Fruit fly (Drosophila melanogaster) whole organism, pupa: Measurements from ENCODE around the gene Pitslre.

Source experiments
- CG10348 ChIP-seq: fragments of 200-800 bp; sonication (Bioruptor generic); IDR thresholded peaks from 2 replicates; pipeline ENCODE4 v1.3.6; 2022; ENCODE audit warnings: missing biosample characterization, missing genetic modification characterization
- CG12605 ChIP-seq: fragments of 200-800 bp; sonication (Bioruptor generic); IDR thresholded peaks from 2 replicates; pipeline ENCODE4 v1.3.6; 2022; ENCODE audit warnings: missing biosample characterization, missing genetic modification characterization
- CG13204 ChIP-seq: fragments of 200-800 bp; sonication (Bioruptor generic); optimal IDR thresholded peaks from 2 replicates; lab custom pipeline; 2018; ENCODE audit warnings: missing biosample characterization, mild to moderate bottlenecking, missing genetic modification characterization, moderate library complexity
- CG14655 ChIP-seq: fragments of 200-800 bp; sonication (Bioruptor generic); optimal IDR thresholded peaks from 3 replicates; lab custom pipeline; 2017; ENCODE audit warnings: mild to moderate bottlenecking, missing biosample characterization, missing genetic modification reagents, missing genetic modification characterization
- CG15710 ChIP-seq: fragments of 200-800 bp; sonication (Bioruptor generic); optimal IDR thresholded peaks from 2 replicates; lab custom pipeline; 2018; ENCODE audit warnings: missing biosample characterization, mild to moderate bottlenecking, missing genetic modification characterization, moderate library complexity
- CG17806 ChIP-seq: fragments of 200-800 bp; sonication (Bioruptor generic); optimal IDR thresholded peaks from 2 replicates; lab custom pipeline; 2018; ENCODE audit warnings: missing biosample characterization, mild to moderate bottlenecking, missing genetic modification characterization, moderate library complexity
- CG32121 ChIP-seq: fragments of 200-800 bp; sonication (Bioruptor generic); IDR thresholded peaks from 2 replicates; pipeline ENCODE4 v1.3.6; 2022; ENCODE audit warnings: missing biosample characterization, missing genetic modification characterization
- CG34367 ChIP-seq: fragments of 200-800 bp; sonication (Bioruptor generic); optimal IDR thresholded peaks from 2 replicates; lab custom pipeline; 2018; ENCODE audit warnings: missing biosample characterization, mild to moderate bottlenecking, missing genetic modification characterization
- CG4496 ChIP-seq: fragments of 200-800 bp; sonication (Bioruptor generic); IDR thresholded peaks from 3 replicates; pipeline ENCODE4 v1.3.6; 2022; ENCODE audit warnings: missing biosample characterization, missing genetic modification characterization
- CG8159 ChIP-seq: fragments of 200-800 bp; sonication (Bioruptor generic); optimal IDR thresholded peaks from 3 replicates; lab custom pipeline; 2018; ENCODE audit warnings: missing biosample characterization, mild to moderate bottlenecking, missing genetic modification characterization, moderate library complexity
- CG8301 ChIP-seq: fragments of 200-800 bp; sonication (Bioruptor generic); optimal IDR thresholded peaks from 2 replicates; lab custom pipeline; 2018; ENCODE audit warnings: missing biosample characterization, mild to moderate bottlenecking, missing genetic modification characterization
- CG9948 ChIP-seq: fragments of 200-800 bp; sonication (Bioruptor generic); optimal IDR thresholded peaks from 2 replicates; lab custom pipeline; 2018; ENCODE audit warnings: missing biosample characterization, mild to moderate bottlenecking, missing genetic modification characterization, moderate library complexity
- D1 ChIP-seq: fragments of 200-800 bp; sonication (Bioruptor generic); optimal IDR thresholded peaks from 2 replicates; lab custom pipeline; 2018; ENCODE audit warnings: missing biosample characterization, mild to moderate bottlenecking, missing genetic modification characterization, moderate library complexity
- EcR ChIP-seq: fragments of 200-800 bp; sonication (Bioruptor generic); optimal IDR thresholded peaks from 3 replicates; lab custom pipeline; 2019; ENCODE audit warnings: missing biosample characterization, missing genetic modification characterization, mild to moderate bottlenecking, moderate library complexity, missing genetic modification reagents
- Ets98B ChIP-seq: fragments of 200-800 bp; sonication (Bioruptor generic); IDR thresholded peaks from 2 replicates; pipeline ENCODE4 v1.3.6; 2022; ENCODE audit warnings: missing biosample characterization, missing genetic modification characterization
- Pif1A ChIP-seq: fragments of 200-800 bp; sonication (Bioruptor generic); optimal IDR thresholded peaks from 3 replicates; lab custom pipeline; 2016; ENCODE audit warnings: missing biosample characterization, missing genetic modification characterization
- Pif1B ChIP-seq: fragments of 200-800 bp; sonication (Bioruptor generic); optimal IDR thresholded peaks from 3 replicates; lab custom pipeline; 2016; ENCODE audit warnings: missing biosample characterization, missing genetic modification characterization
- Snoo ChIP-seq: fragments of 200-800 bp; sonication (Bioruptor generic); optimal IDR thresholded peaks from 3 replicates; lab custom pipeline; 2017; ENCODE audit warnings: missing biosample characterization, mild to moderate bottlenecking, missing genetic modification characterization, inconsistent platforms
- fd96Ca ChIP-seq: fragments of 200-800 bp; sonication (Bioruptor generic); IDR thresholded peaks from 3 replicates; pipeline ENCODE4 v1.3.6; 2022; ENCODE audit warnings: missing biosample characterization, missing genetic modification characterization
- gl ChIP-seq: fragments of 200-800 bp; sonication (Bioruptor generic); optimal IDR thresholded peaks from 2 replicates; lab custom pipeline; 2018; ENCODE audit warnings: missing biosample characterization, mild to moderate bottlenecking, missing genetic modification characterization
- rn ChIP-seq: fragments of 200-800 bp; sonication (Bioruptor generic); IDR thresholded peaks from 2 replicates; pipeline ENCODE4 v1.3.6; 2022; ENCODE audit warnings: missing biosample characterization, missing genetic modification characterization

Gene Pitslre

DNA sequence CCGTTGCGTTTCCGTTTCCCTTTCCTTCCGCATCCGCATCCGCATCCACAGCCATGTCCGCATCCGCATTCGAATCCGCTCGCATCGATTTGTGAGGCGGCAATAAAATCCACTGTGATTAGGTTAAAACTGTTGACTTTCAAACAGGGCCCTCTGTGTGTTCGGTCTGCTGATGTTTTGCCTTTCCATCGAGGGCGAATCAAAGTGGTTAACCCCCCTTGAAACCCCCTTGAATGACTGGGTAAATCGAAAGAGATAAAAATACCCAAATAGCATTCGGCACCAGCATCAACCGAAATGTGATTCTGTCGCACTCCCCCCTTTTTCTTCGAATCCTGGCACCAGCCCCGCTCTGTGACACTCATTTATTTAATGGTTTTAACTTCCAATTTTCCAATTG lies 18.4 kb upstream of the Pitslre start:
- no peak for TF ChIP-seq CG17806 (tag; lab: Kevin White, UChicago)
- no peak for TF ChIP-seq CG13204 (GFP tag; lab: Kevin White, UChicago)
- TF ChIP-seq CG32121, result no peak
- TF ChIP-seq CG10348 (GFP tag; lab: Robert Waterston, UW), result no peak
- no peak for TF ChIP-seq CG34367 (tag; lab: Kevin White, UChicago)
- no peak for TF ChIP-seq CG8159 (tag; lab: Kevin White, UChicago)
- no peak for TF ChIP-seq Pif1A (GFP tag; lab: Kevin White, UChicago)
- no peak for TF ChIP-seq CG4496
- no peak for TF ChIP-seq CG12605
- TF ChIP-seq D1 (tag; lab: Kevin White, UChicago), result no peak
- no peak for TF ChIP-seq CG14655 (GFP tag; lab: Kevin White, UChicago)
- no peak for TF ChIP-seq CG8301 (tag; lab: Kevin White, UChicago)
- no peak for TF ChIP-seq Ets98B
- TF ChIP-seq, all 21 proteins: peak for 0

dm6 chr3L:20755585-20755984 lies 15.7 kb upstream of the Pitslre start, which contains the start of gene CG33912:
Gene CG33912, minus strand, starts transcription at chr3L:20755685.
- TF ChIP-seq CG34367 (tag; lab: Kevin White, UChicago) (no peak), CG8159 (tag; lab: Kevin White, UChicago) (no peak), CG13204 (GFP tag; lab: Kevin White, UChicago) (no peak), Pif1B (no peak), Ets98B (no peak), Pif1A (GFP tag; lab: Kevin White, UChicago) (no peak), CG8301 (tag; lab: Kevin White, UChicago) (no peak), CG32121 (no peak), Snoo (tag; lab: Kevin White, UChicago) (no peak), rn (GFP tag; lab: Robert Waterston, UW) (no peak), CG10348 (GFP tag; lab: Robert Waterston, UW) (no peak), CG15710 (tag; lab: Kevin White, UChicago) (no peak), EcR (no peak), CG12605 (no peak), CG9948 (tag; lab: Kevin White, UChicago) (no peak), CG4496 (no peak), CG17806 (tag; lab: Kevin White, UChicago) (no peak), fd96Ca (GFP tag; lab: Robert Waterston, UW) (no peak), gl (no peak)

DNA sequence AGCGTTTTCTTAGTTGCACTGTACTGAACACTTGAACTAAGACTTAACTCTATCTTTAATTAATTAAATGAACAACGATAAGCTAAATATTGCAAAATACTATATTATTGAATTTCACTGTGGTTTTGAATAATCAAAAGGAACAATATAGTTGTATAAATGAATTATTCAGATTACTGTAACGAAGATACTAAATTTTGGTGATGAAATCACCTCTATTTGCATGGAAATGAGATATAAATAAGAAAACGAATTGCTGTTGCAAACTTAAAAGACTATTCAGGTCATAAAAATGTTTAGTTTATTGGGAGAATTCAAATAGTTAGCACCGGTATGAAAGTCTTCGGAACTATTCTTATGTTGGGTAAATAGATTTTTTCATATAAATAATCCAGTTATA lies 12.7 kb upstream of the Pitslre start, which contains the start of gene CG43251:
TSS of gene CG43251 (plus strand) at position 301 of the 400 bp plus-strand sequence.
- TF ChIP-seq CG34367 (tag; lab: Kevin White, UChicago), result no peak
- no peak for TF ChIP-seq fd96Ca (GFP tag; lab: Robert Waterston, UW)
- TF ChIP-seq gl, result no peak
- no peak for TF ChIP-seq CG8159 (tag; lab: Kevin White, UChicago)
- no peak for TF ChIP-seq CG9948 (tag; lab: Kevin White, UChicago)
- TF ChIP-seq Snoo (tag; lab: Kevin White, UChicago), result no peak
- no peak for TF ChIP-seq D1 (tag; lab: Kevin White, UChicago)
- no peak for TF ChIP-seq Pif1B
- TF ChIP-seq Ets98B, result no peak
- no peak for TF ChIP-seq EcR
- TF ChIP-seq CG17806 (tag; lab: Kevin White, UChicago), result no peak
- TF ChIP-seq CG15710 (tag; lab: Kevin White, UChicago), result no peak

dm6 chr3L:20761482-20761881 lies 9.8 kb upstream of the Pitslre start:
- TF ChIP-seq gl, result no peak
- no peak for TF ChIP-seq CG9948 (tag; lab: Kevin White, UChicago)
- TF ChIP-seq rn (GFP tag; lab: Robert Waterston, UW), result no peak
- TF ChIP-seq CG13204 (GFP tag; lab: Kevin White, UChicago), result no peak
- TF ChIP-seq D1 (tag; lab: Kevin White, UChicago), result no peak
- TF ChIP-seq Pif1A (GFP tag; lab: Kevin White, UChicago), result no peak
- TF ChIP-seq CG34367 (tag; lab: Kevin White, UChicago), result no peak
- TF ChIP-seq CG15710 (tag; lab: Kevin White, UChicago), result no peak
- no peak for TF ChIP-seq EcR
- TF ChIP-seq CG14655 (GFP tag; lab: Kevin White, UChicago), result no peak
- TF ChIP-seq CG8301 (tag; lab: Kevin White, UChicago), result no peak
- TF ChIP-seq CG17806 (tag; lab: Kevin White, UChicago), result no peak
- TF ChIP-seq CG10348 (GFP tag; lab: Robert Waterston, UW), result no peak

DNA sequence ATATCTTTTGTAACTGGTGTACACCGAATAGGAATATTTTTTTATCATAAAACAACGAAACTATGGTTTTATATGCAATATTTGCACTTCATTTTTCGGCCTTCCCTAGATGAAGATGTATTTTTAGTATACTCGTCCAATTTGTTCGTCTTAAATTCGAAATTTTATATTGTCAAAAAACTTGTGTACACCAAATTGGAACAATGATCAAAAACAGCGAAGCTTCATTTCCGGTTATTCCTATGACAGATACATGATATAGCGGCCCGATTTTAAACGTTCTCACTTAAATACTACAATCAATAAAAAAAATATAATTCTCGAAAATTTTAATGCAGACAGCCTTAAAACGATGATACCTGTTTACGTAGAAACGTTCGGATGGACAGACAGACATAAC lies 4.1 kb upstream of the Pitslre start:
- TF ChIP-seq CG17806 (tag; lab: Kevin White, UChicago) (no peak), CG12605 (no peak), fd96Ca (GFP tag; lab: Robert Waterston, UW) (no peak), EcR (no peak), D1 (tag; lab: Kevin White, UChicago) (no peak), CG10348 (GFP tag; lab: Robert Waterston, UW) (no peak), CG14655 (GFP tag; lab: Kevin White, UChicago) (no peak), Pif1B (no peak), CG15710 (tag; lab: Kevin White, UChicago) (no peak), CG32121 (no peak), rn (GFP tag; lab: Robert Waterston, UW) (no peak), CG8301 (tag; lab: Kevin White, UChicago) (no peak), CG34367 (tag; lab: Kevin White, UChicago) (no peak), Snoo (tag; lab: Kevin White, UChicago) (no peak), gl (no peak), Ets98B (no peak), Pif1A (GFP tag; lab: Kevin White, UChicago) (no peak), CG8159 (tag; lab: Kevin White, UChicago) (no peak)
- TF ChIP-seq, all 21 proteins: peak for 0

DNA sequence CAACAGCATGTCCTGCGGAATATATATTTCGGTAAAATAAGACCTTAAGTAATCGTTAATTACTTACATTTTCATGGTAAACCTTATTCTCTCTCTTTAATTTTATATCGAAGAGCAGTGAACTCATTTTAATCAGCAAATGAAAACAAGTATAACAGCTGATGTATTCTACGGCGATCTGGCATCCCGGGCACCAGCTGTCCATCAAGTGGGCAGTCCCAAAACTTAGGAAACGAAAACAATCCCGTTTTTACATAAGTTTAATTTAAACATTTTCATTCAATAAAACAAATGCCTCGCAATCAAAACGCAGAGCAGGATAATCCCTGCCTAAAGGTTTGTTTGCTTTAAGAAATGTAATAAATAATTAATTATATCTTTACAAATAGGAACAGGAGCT lies 2.0 kb upstream of the Pitslre start, which contains the start of the genes CG4074 and CG4186:
TSS of gene CG4074 (minus strand) at position 151 of the 400 bp plus-strand sequence.
TSS of gene CG4186 (plus strand) at position 237 of the 400 bp plus-strand sequence.
- TF ChIP-seq rn (GFP tag; lab: Robert Waterston, UW) (no peak), D1 (tag; lab: Kevin White, UChicago) (peak; percentile 42), CG8301 (tag; lab: Kevin White, UChicago) (no peak), EcR (peak; percentile 93), CG32121 (no peak), CG12605 (no peak), CG8159 (tag; lab: Kevin White, UChicago) (no peak), CG15710 (tag; lab: Kevin White, UChicago) (no peak), CG4496 (no peak), Snoo (tag; lab: Kevin White, UChicago) (no peak), Pif1B (peak; percentile 24)
- TF ChIP-seq, all 21 proteins: peak for 3
